Worm (Caenorhabditis elegans): ENCODE measurements around the gene str-129.

The str-129 gene

ce11 chrV:8099306-8099705, 7.0 kb upstream of the str-129 start, which contains the start of gene sdz-23:
sdz-23 (plus strand) TSS chrV:8099606.
- TF ChIP-seq ets-7 (tag; optimal IDR thresholded peaks at IDR 0.05) (no peak), F13C5.2 (tag; optimal IDR thresholded peaks at IDR 0.05) (no peak), pes-1 (GFP tag; IDR thresholded peaks at IDR 0.05) (no peak), flt-1 (GFP tag; IDR thresholded peaks at IDR 0.05) (no peak), tbx-11 (GFP tag; IDR thresholded peaks at IDR 0.05) (no peak), tra-4 (tag; optimal IDR thresholded peaks at IDR 0.05) (no peak), sea-1 (GFP tag; conservative IDR thresholded peaks at IDR 0.05) (no peak), ama-1 (optimal IDR thresholded peaks at IDR 0.05) (no peak), ceh-13 (GFP tag; optimal IDR thresholded peaks at IDR 0.05) (no peak), aly-1 (tag; optimal IDR thresholded peaks at IDR 0.05) (no peak), B0310.2 (tag; optimal IDR thresholded peaks at IDR 0.05) (no peak), hnd-1 (tag; optimal IDR thresholded peaks at IDR 0.05) (no peak), hmbx-1 (tag; optimal IDR thresholded peaks at IDR 0.05) (no peak), hmg-4 (GFP tag; optimal IDR thresholded peaks at IDR 0.05) (no peak), scrt-1 (GFP tag; IDR thresholded peaks at IDR 0.05) (no peak), ceh-36 (tag; optimal IDR thresholded peaks at IDR 0.05) (no peak), tbx-37 (GFP tag; conservative IDR thresholded peaks at IDR 0.05) (no peak)

- no peak for TF ChIP-seq tra-4 (tag; optimal IDR thresholded peaks at IDR 0.05)
- TF ChIP-seq B0310.2 (tag; optimal IDR thresholded peaks at IDR 0.05) = no peak
- no peak for TF ChIP-seq ama-1 (optimal IDR thresholded peaks at IDR 0.05)
Observed at ce11 chrV:8098239-8098638, 6.0 kb upstream of the str-129 start, which contains the start of gene str-145. str-145 (minus strand) TSS chrV:8098339.

- TF ChIP-seq sea-1 (GFP tag; conservative IDR thresholded peaks at IDR 0.05) (no peak), hnd-1 (tag; optimal IDR thresholded peaks at IDR 0.05) (no peak), tra-4 (tag; optimal IDR thresholded peaks at IDR 0.05) (no peak), pes-1 (GFP tag; IDR thresholded peaks at IDR 0.05) (no peak), B0310.2 (tag; optimal IDR thresholded peaks at IDR 0.05) (no peak), ets-7 (tag; optimal IDR thresholded peaks at IDR 0.05) (no peak), hmg-4 (GFP tag; optimal IDR thresholded peaks at IDR 0.05) (no peak), tbx-11 (GFP tag; IDR thresholded peaks at IDR 0.05) (no peak), F13C5.2 (tag; optimal IDR thresholded peaks at IDR 0.05) (no peak), tbx-37 (GFP tag; conservative IDR thresholded peaks at IDR 0.05) (no peak), flt-1 (GFP tag; IDR thresholded peaks at IDR 0.05) (no peak), hmbx-1 (tag; optimal IDR thresholded peaks at IDR 0.05) (no peak), ceh-36 (tag; optimal IDR thresholded peaks at IDR 0.05) (no peak), ama-1 (optimal IDR thresholded peaks at IDR 0.05) (no peak), ceh-13 (GFP tag; optimal IDR thresholded peaks at IDR 0.05) (no peak), aly-1 (tag; optimal IDR thresholded peaks at IDR 0.05) (no peak), scrt-1 (GFP tag; IDR thresholded peaks at IDR 0.05) (no peak)
Observed at ce11 chrV:8095378-8095777, 3.1 kb upstream of the str-129 start, which contains the start of gene str-146. str-146 (minus strand) TSS chrV:8095478.

- TF ChIP-seq tra-4 (tag; optimal IDR thresholded peaks at IDR 0.05) (no peak), F13C5.2 (tag; optimal IDR thresholded peaks at IDR 0.05) (no peak)
Observed at ce11 chrV:8090595-8090994, 1.7 kb downstream of the str-129 start, which contains the start of gene str-130. str-130 (minus strand) TSS chrV:8090695.

- TF ChIP-seq flt-1 (GFP tag; IDR thresholded peaks at IDR 0.05) (no peak), ama-1 (optimal IDR thresholded peaks at IDR 0.05) (no peak), B0310.2 (tag; optimal IDR thresholded peaks at IDR 0.05) (no peak), hnd-1 (tag; optimal IDR thresholded peaks at IDR 0.05) (no peak), hmbx-1 (tag; optimal IDR thresholded peaks at IDR 0.05) (no peak), F13C5.2 (tag; optimal IDR thresholded peaks at IDR 0.05) (no peak), ets-7 (tag; optimal IDR thresholded peaks at IDR 0.05) (no peak), tra-4 (tag; optimal IDR thresholded peaks at IDR 0.05) (no peak), hmg-4 (GFP tag; optimal IDR thresholded peaks at IDR 0.05) (no peak), scrt-1 (GFP tag; IDR thresholded peaks at IDR 0.05) (no peak), tbx-37 (GFP tag; conservative IDR thresholded peaks at IDR 0.05) (no peak), pes-1 (GFP tag; IDR thresholded peaks at IDR 0.05) (no peak), aly-1 (tag; optimal IDR thresholded peaks at IDR 0.05) (no peak), ceh-13 (GFP tag; optimal IDR thresholded peaks at IDR 0.05) (no peak), tbx-11 (GFP tag; IDR thresholded peaks at IDR 0.05) (no peak), ceh-36 (tag; optimal IDR thresholded peaks at IDR 0.05) (no peak), sea-1 (GFP tag; conservative IDR thresholded peaks at IDR 0.05) (no peak)
Observed at ce11 chrV:8085141-8085540, 7.1 kb downstream of the str-129 start, which contains the start of gene C09H5.7. C09H5.7 (minus strand) TSS chrV:8085241.

ce11 chrV:8081579-8081978, 10.7 kb downstream of the str-129 start, which contains the start of gene str-131:
str-131 (minus strand) TSS chrV:8081679.
- TF ChIP-seq scrt-1 (GFP tag; IDR thresholded peaks at IDR 0.05) (no peak), ama-1 (optimal IDR thresholded peaks at IDR 0.05) (no peak), pes-1 (GFP tag; IDR thresholded peaks at IDR 0.05) (no peak), flt-1 (GFP tag; IDR thresholded peaks at IDR 0.05) (no peak), tbx-11 (GFP tag; IDR thresholded peaks at IDR 0.05) (no peak), B0310.2 (tag; optimal IDR thresholded peaks at IDR 0.05) (no peak), sea-1 (GFP tag; conservative IDR thresholded peaks at IDR 0.05) (no peak), ceh-13 (GFP tag; optimal IDR thresholded peaks at IDR 0.05) (no peak)

ce11 chrV:8079813-8080212, 12.5 kb downstream of the str-129 start:
- TF ChIP-seq hmbx-1 (tag; optimal IDR thresholded peaks at IDR 0.05) (no peak), scrt-1 (GFP tag; IDR thresholded peaks at IDR 0.05) (no peak), sea-1 (GFP tag; conservative IDR thresholded peaks at IDR 0.05) (no peak), hmg-4 (GFP tag; optimal IDR thresholded peaks at IDR 0.05) (no peak), flt-1 (GFP tag; IDR thresholded peaks at IDR 0.05) (no peak), tbx-37 (GFP tag; conservative IDR thresholded peaks at IDR 0.05) (no peak), B0310.2 (tag; optimal IDR thresholded peaks at IDR 0.05) (no peak), tbx-11 (GFP tag; IDR thresholded peaks at IDR 0.05) (no peak), ceh-13 (GFP tag; optimal IDR thresholded peaks at IDR 0.05) (no peak), tra-4 (tag; optimal IDR thresholded peaks at IDR 0.05) (no peak), F13C5.2 (tag; optimal IDR thresholded peaks at IDR 0.05) (no peak), ceh-36 (tag; optimal IDR thresholded peaks at IDR 0.05) (no peak), ama-1 (optimal IDR thresholded peaks at IDR 0.05) (no peak), hnd-1 (tag; optimal IDR thresholded peaks at IDR 0.05) (no peak), pes-1 (GFP tag; IDR thresholded peaks at IDR 0.05) (no peak)
